Fruit fly (Drosophila melanogaster) whole organism, embryonic: ENCODE measurements around the gene fzo.

Experiments used
- Atf-2 ChIP-seq: fragments of 200-800 bp; sonication (Bioruptor generic); optimal IDR thresholded peaks from 2 replicates; lab custom pipeline; 2016; ENCODE audit warnings: missing biosample characterization, missing genetic modification characterization
- CG10274 ChIP-seq: fragments of 200-800 bp; sonication (Bioruptor generic); optimal IDR thresholded peaks from 3 replicates; lab custom pipeline; 2017; ENCODE audit warnings: missing biosample characterization, mild to moderate bottlenecking, missing genetic modification characterization
- CG11093 ChIP-seq: fragments of 200-800 bp; sonication (Bioruptor generic); IDR thresholded peaks from 3 replicates; pipeline ENCODE4 v1.3.6; 2022; ENCODE audit warnings: missing biosample characterization, missing genetic modification characterization
- CG11695 ChIP-seq: fragments of 200-800 bp; sonication (Bioruptor generic); IDR thresholded peaks from 3 replicates; pipeline ENCODE4 v1.3.6; 2022; ENCODE audit warnings: missing biosample characterization, missing genetic modification characterization
- CG1233 ChIP-seq: fragments of 200-800 bp; sonication (Bioruptor generic); optimal IDR thresholded peaks from 4 replicates; lab custom pipeline; 2018; ENCODE audit warnings: missing biosample characterization, mild to moderate bottlenecking, missing genetic modification characterization
- CG14710 ChIP-seq: fragments of 200-800 bp; sonication (Bioruptor generic); optimal IDR thresholded peaks from 3 replicates; lab custom pipeline; 2019; ENCODE audit warnings: missing biosample characterization, mild to moderate bottlenecking, missing genetic modification characterization, moderate library complexity
- CG15269 ChIP-seq: fragments of 200-800 bp; sonication (Bioruptor generic); optimal IDR thresholded peaks from 2 replicates; lab custom pipeline; 2018; ENCODE audit warnings: missing biosample characterization, mild to moderate bottlenecking, missing genetic modification characterization, moderate library complexity
- CG16813 ChIP-seq: fragments of 200-800 bp; sonication (Bioruptor generic); IDR thresholded peaks from 3 replicates; pipeline ENCODE4 v1.3.6; 2022; ENCODE audit warnings: missing biosample characterization, missing genetic modification characterization; ENCODE audit not compliant: partially characterized antibody
- CG17361 ChIP-seq: fragments of 200-800 bp; sonication (Bioruptor generic); IDR thresholded peaks from 3 replicates; pipeline ENCODE4 v1.3.6; 2022; ENCODE audit warnings: missing biosample characterization, missing genetic modification characterization
- CG1832 ChIP-seq: fragments of 200-800 bp; sonication (Bioruptor generic); optimal IDR thresholded peaks from 2 replicates; lab custom pipeline; 2017; ENCODE audit warnings: missing biosample characterization, mild to moderate bottlenecking, missing genetic modification characterization, inconsistent platforms
- CG2129 ChIP-seq: fragments of 200-800 bp; sonication (Bioruptor generic); IDR thresholded peaks from 2 replicates; pipeline ENCODE4 v1.3.6; 2022; ENCODE audit warnings: missing biosample characterization, missing genetic modification characterization; ENCODE audit not compliant: partially characterized antibody
- CG2199 ChIP-seq: fragments of 200-800 bp; sonication (Bioruptor generic); IDR thresholded peaks from 3 replicates; pipeline ENCODE4 v1.3.6; 2022; ENCODE audit warnings: missing biosample characterization, missing genetic modification characterization
- CG2678 ChIP-seq: fragments of 200-800 bp; sonication (Bioruptor generic); optimal IDR thresholded peaks from 3 replicates; lab custom pipeline; 2019; ENCODE audit warnings: missing biosample characterization, mild to moderate bottlenecking, missing genetic modification characterization, moderate library complexity
- CG31441 ChIP-seq: fragments of 200-800 bp; sonication (Bioruptor generic); IDR thresholded peaks from 2 replicates; pipeline ENCODE4 v1.3.6; 2022; ENCODE audit warnings: missing biosample characterization, missing genetic modification characterization
- CG4328 ChIP-seq: fragments of 200-800 bp; sonication (Bioruptor generic); optimal IDR thresholded peaks from 3 replicates; lab custom pipeline; 2017; ENCODE audit warnings: missing biosample characterization, missing genetic modification reagents, missing genetic modification characterization
- CG6654 ChIP-seq: fragments of 200-800 bp; sonication (Bioruptor generic); optimal IDR thresholded peaks from 2 replicates; lab custom pipeline; 2017; ENCODE audit warnings: missing biosample characterization, mild to moderate bottlenecking, missing genetic modification characterization
- CG6689 ChIP-seq: fragments of 200-800 bp; sonication (Bioruptor generic); IDR thresholded peaks from 2 replicates; pipeline ENCODE4 v1.3.6; 2022; ENCODE audit warnings: missing biosample characterization, missing genetic modification characterization
- CG6791 ChIP-seq: fragments of 200-800 bp; sonication (Bioruptor generic); IDR thresholded peaks from 3 replicates; pipeline ENCODE4 v1.3.6; 2022; ENCODE audit warnings: missing biosample characterization, missing genetic modification characterization; ENCODE audit not compliant: partially characterized antibody
- CG7928 ChIP-seq: fragments of 200-800 bp; sonication (Bioruptor generic); optimal IDR thresholded peaks from 2 replicates; lab custom pipeline; 2017; ENCODE audit warnings: missing biosample characterization, mild to moderate bottlenecking, missing genetic modification characterization
- CG9797 ChIP-seq: fragments of 200-800 bp; sonication (Bioruptor generic); optimal IDR thresholded peaks from 3 replicates; lab custom pipeline; 2018; ENCODE audit warnings: missing biosample characterization, mild to moderate bottlenecking, missing genetic modification characterization
- Elba2 ChIP-seq: fragments of 200-800 bp; sonication (Bioruptor generic); optimal IDR thresholded peaks from 3 replicates; lab custom pipeline; 2016; ENCODE audit warnings: missing biosample characterization, missing genetic modification characterization
- GATAe ChIP-seq: fragments of 200-800 bp; sonication (Bioruptor generic); conservative IDR thresholded peaks from 2 replicates; pipeline ENCODE4 v1.3.6; 2022; ENCODE audit warnings: missing biosample characterization, missing genetic modification characterization
- Lim3 ChIP-seq: fragments of 200-800 bp; sonication (Bioruptor generic); IDR thresholded peaks from 2 replicates; pipeline ENCODE4 v1.3.6; 2022; ENCODE audit warnings: missing biosample characterization, missing genetic modification characterization
- Neu2 ChIP-seq: fragments of 200-800 bp; sonication (Bioruptor generic); optimal IDR thresholded peaks from 3 replicates; lab custom pipeline; 2016; ENCODE audit warnings: missing biosample characterization, missing genetic modification characterization, borderline replicate concordance
- Oaz ChIP-seq: fragments of 200-800 bp; sonication (Bioruptor generic); IDR thresholded peaks from 2 replicates; pipeline ENCODE4 v1.3.6; 2022; ENCODE audit warnings: missing biosample characterization, missing genetic modification characterization
- Stat92E ChIP-seq, 3 experiments: fragments of >200 bp in 2 of 3; fragments of 200-800 bp in 1 of 3; sonication (Bioruptor generic) in 1 of 3; optimal IDR thresholded peaks; 2 replicates each; lab custom pipeline; 2017 to 2019; ENCODE audit warnings: missing biosample characterization in 3 of 3, missing genetic modification characterization in 3 of 3, mild to moderate bottlenecking in 1 of 3, moderate library complexity in 1 of 3
- ac ChIP-seq: fragments of 200-800 bp; sonication (Bioruptor generic); optimal IDR thresholded peaks from 3 replicates; lab custom pipeline; 2017; ENCODE audit warnings: missing biosample characterization, mild to moderate bottlenecking, missing genetic modification characterization
- ap ChIP-seq: fragments of 200-800 bp; sonication (Bioruptor generic); IDR thresholded peaks from 2 replicates; pipeline ENCODE4 v1.3.6; 2022; ENCODE audit warnings: missing biosample characterization, missing genetic modification characterization
- bbx ChIP-seq: fragments of 200-800 bp; sonication (Bioruptor generic); IDR thresholded peaks from 2 replicates; pipeline ENCODE4 v1.3.6; 2022; ENCODE audit warnings: missing biosample characterization, missing genetic modification characterization; ENCODE audit not compliant: partially characterized antibody
- bigmax ChIP-seq: fragments of 200-800 bp; sonication (Bioruptor generic); optimal IDR thresholded peaks from 2 replicates; lab custom pipeline; 2018; ENCODE audit warnings: missing biosample characterization, mild to moderate bottlenecking, missing genetic modification characterization
- ci ChIP-seq: fragments of 200-800 bp; sonication (Bioruptor generic); IDR thresholded peaks from 3 replicates; pipeline ENCODE4 v1.3.6; 2022; ENCODE audit warnings: missing biosample characterization, missing genetic modification characterization
- ems ChIP-seq: fragments of 200-800 bp; sonication (Bioruptor generic); optimal IDR thresholded peaks from 3 replicates; lab custom pipeline; 2016; ENCODE audit warnings: missing biosample characterization, missing genetic modification characterization
- esg ChIP-seq: fragments of 200-800 bp; sonication (Bioruptor generic); conservative IDR thresholded peaks from 2 replicates; pipeline ENCODE4 v1.3.6; 2022; ENCODE audit warnings: missing biosample characterization, missing genetic modification characterization
- fd102C ChIP-seq: fragments of 200-800 bp; sonication (Bioruptor generic); optimal IDR thresholded peaks from 2 replicates; lab custom pipeline; 2018; ENCODE audit warnings: missing biosample characterization, mild to moderate bottlenecking, missing genetic modification characterization, moderate library complexity
- fru ChIP-seq: fragments of >200 bp; optimal IDR thresholded peaks from 2 replicates; lab custom pipeline; 2017
- gfzf ChIP-seq: fragments of 200-800 bp; sonication (Bioruptor generic); optimal IDR thresholded peaks from 2 replicates; lab custom pipeline; 2016; ENCODE audit warnings: missing biosample characterization, mild to moderate bottlenecking, missing genetic modification characterization, moderate library complexity
- hth ChIP-seq: fragments of >200 bp; optimal IDR thresholded peaks from 2 replicates; lab custom pipeline; 2017; ENCODE audit warnings: inconsistent platforms
- ind ChIP-seq: fragments of 200-800 bp; sonication (Bioruptor generic); optimal IDR thresholded peaks from 3 replicates; lab custom pipeline; 2016; ENCODE audit warnings: missing biosample characterization, missing genetic modification characterization
- lola ChIP-seq, 3 experiments: fragments of >200 bp in 2 of 3; fragments of 200-800 bp in 1 of 3; sonication (Bioruptor generic) in 1 of 3; optimal IDR thresholded peaks; 2 replicates each; lab custom pipeline; 2017 to 2019; ENCODE audit warnings: missing biosample characterization in 3 of 3, missing genetic modification characterization in 3 of 3, mild to moderate bottlenecking in 1 of 3, moderate library complexity in 1 of 3
- luna ChIP-seq: fragments of 200-800 bp; sonication (Bioruptor generic); optimal IDR thresholded peaks from 2 replicates; lab custom pipeline; 2016; ENCODE audit warnings: missing biosample characterization, missing genetic modification characterization
- org-1 ChIP-seq: fragments of 200-800 bp; sonication (Bioruptor generic); optimal IDR thresholded peaks from 2 replicates; lab custom pipeline; 2017; ENCODE audit warnings: missing biosample characterization, missing genetic modification characterization
- peb ChIP-seq: fragments of 200-800 bp; sonication (Bioruptor generic); IDR thresholded peaks from 2 replicates; pipeline ENCODE4 v1.3.6; 2022; ENCODE audit warnings: missing biosample characterization, missing genetic modification characterization
- sisA ChIP-seq: fragments of 200-800 bp; sonication (Bioruptor generic); IDR thresholded peaks from 2 replicates; pipeline ENCODE4 v1.3.6; 2022; ENCODE audit warnings: missing biosample characterization, missing genetic modification characterization
- so ChIP-seq: fragments of 200-800 bp; sonication (Bioruptor generic); IDR thresholded peaks from 3 replicates; pipeline ENCODE4 v1.3.6; 2022; ENCODE audit warnings: missing biosample characterization, missing genetic modification characterization
- twi ChIP-seq: fragments of 200-800 bp; optimal IDR thresholded peaks from 2 replicates; lab custom pipeline; 2019; ENCODE audit warnings: missing biosample characterization, mild to moderate bottlenecking, missing genetic modification characterization, moderate library complexity
- yki ChIP-seq: fragments of >200 bp; optimal IDR thresholded peaks from 3 replicates; lab custom pipeline; 2018

fzo gene

DNA sequence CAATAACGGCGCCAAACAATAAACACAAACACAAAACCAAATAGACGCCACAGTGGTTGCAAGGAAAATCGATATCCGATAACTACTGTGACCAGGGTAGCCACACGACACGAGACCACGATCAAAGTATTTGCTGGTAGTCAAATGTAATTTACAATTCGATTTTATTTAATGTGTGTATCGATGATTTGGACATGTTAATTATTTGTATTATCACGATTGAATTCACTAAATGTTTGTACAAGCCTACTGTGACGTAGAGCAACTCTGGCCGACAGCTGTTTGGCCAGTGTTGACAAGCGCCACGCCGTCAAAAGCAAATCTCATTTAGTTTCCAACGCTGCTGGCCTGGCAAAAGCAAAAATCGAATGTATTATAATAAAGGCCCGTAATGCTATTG lies 47.4 kb upstream of the fzo start, which contains the start of the genes Rad60 and EloA (continued):
- peak; percentile 54; the same call in 2 of the 3 replicates for TF ChIP-seq CG11695 (GFP tag; lab: Robert Waterston, UW)
- peak; percentile 60 for TF ChIP-seq CG6791
- peak; percentile 58 for TF ChIP-seq luna (GFP tag; lab: Kevin White, UChicago)
- TF ChIP-seq CG16813 (GFP tag; lab: Robert Waterston, UW), result peak; percentile 76
- TF ChIP-seq GATAe, result no peak
- no peak for TF ChIP-seq CG10274
- TF ChIP-seq Neu2 (GFP tag; lab: Kevin White, UChicago), result no peak
- TF ChIP-seq ems (GFP tag; lab: Kevin White, UChicago), result peak; percentile 83
- TF ChIP-seq hth (lab: Kevin White, UChicago), result no peak
- TF ChIP-seq CG17361, result peak; percentile 75
- TF ChIP-seq ap (GFP tag; lab: Robert Waterston, UW), result no peak
- peak; percentile 53 for TF ChIP-seq esg
- peak; percentile 51 for TF ChIP-seq CG9797 (GFP tag; lab: Kevin White, UChicago)
- peak; percentile 58; the same call in 1 of the 3 replicates for TF ChIP-seq so (GFP tag; lab: Robert Waterston, UW)
- 0 out of 2 replicates have a peak, but pooled peaks have one; percentile 34 for TF ChIP-seq CG2129 (GFP tag; lab: Robert Waterston, UW)
- peak; percentile 68 for TF ChIP-seq CG6689 (GFP tag; lab: Robert Waterston, UW)
- peak; percentile 46 for TF ChIP-seq CG1233 (GFP tag; lab: Kevin White, UChicago)
- TF ChIP-seq CG1832 (GFP tag; lab: Kevin White, UChicago), result no peak
- 0 out of 3 replicates have a peak, but pooled peaks have one; percentile 14 for TF ChIP-seq CG11093
- TF ChIP-seq CG4328 (GFP tag; lab: Kevin White, UChicago), result peak; percentile 50
- TF ChIP-seq peb, result peak; percentile 58; the same call in 1 of the 2 replicates
- TF ChIP-seq org-1 (GFP tag; lab: Kevin White, UChicago), result peak; percentile 37
- TF ChIP-seq CG6654, result peak; percentile 36
- TF ChIP-seq CG31441, result peak; percentile 63
- TF ChIP-seq Stat92E (GFP tag; optimal IDR thresholded peaks at IDR 0.05; lab: Kevin White, UChicago), result peak in 1 of 3 experiments; percentile 68
- TF ChIP-seq ind (GFP tag; lab: Kevin White, UChicago), result peak; percentile 83
- TF ChIP-seq CG14710 (tag; lab: Kevin White, UChicago), result peak; percentile 86
- TF ChIP-seq CG2678 (tag; lab: Kevin White, UChicago), result peak; percentile 68
- TF ChIP-seq Oaz, result no peak
- TF ChIP-seq fd102C (GFP tag; lab: Kevin White, UChicago), result no peak
- TF ChIP-seq Lim3 (GFP tag; lab: Robert Waterston, UW), result no peak
- TF ChIP-seq sisA (GFP tag; lab: Robert Waterston, UW), result peak; percentile 64
- TF ChIP-seq ci (GFP tag; lab: Robert Waterston, UW), result peak; percentile 73
- TF ChIP-seq lola (GFP tag; optimal IDR thresholded peaks at IDR 0.05; lab: Kevin White, UChicago), result peak in 1 of 3 experiments; percentile 50
- TF ChIP-seq CG2199 (GFP tag; lab: Robert Waterston, UW), result peak; percentile 71; the same call in 1 of the 3 replicates
- TF ChIP-seq yki (lab: Kevin White, UChicago), result no peak
- TF ChIP-seq CG7928 (GFP tag; lab: Kevin White, UChicago), result peak; percentile 16
- no peak for TF ChIP-seq bigmax (GFP tag; lab: Kevin White, UChicago)
- TF ChIP-seq fru (lab: Kevin White, UChicago), result no peak
- peak; percentile 31 for TF ChIP-seq gfzf (GFP tag; lab: Kevin White, UChicago)
- TF ChIP-seq Elba2, result no peak
- no peak for TF ChIP-seq ac (GFP tag; lab: Kevin White, UChicago)
- peak; percentile 68 for TF ChIP-seq CG15269 (tag; lab: Kevin White, UChicago)
- peak; percentile 72 for TF ChIP-seq bbx (GFP tag; lab: Robert Waterston, UW)
- peak; percentile 83 for TF ChIP-seq Atf-2 (GFP tag; lab: Kevin White, UChicago)
- TF ChIP-seq twi (tag; lab: Kevin White, UChicago), result peak; percentile 55
